Worm (Caenorhabditis elegans) whole organism, young adult: ENCODE data around the gene nspc-20.

Experiments
- B0019.2 ChIP-seq: fragments of 200-800 bp; sonication (Bioruptor generic); conservative IDR thresholded peaks from 2 replicates; pipeline ENCODE4 v1.3.6; 2022; ENCODE audit warnings: missing genetic modification reagents, missing genetic modification characterization, missing compliant biosample characterization
- B0336.3 ChIP-seq: fragments of 200-800 bp; sonication (Bioruptor generic); IDR thresholded peaks from 2 replicates; pipeline ENCODE4 v1.3.6; 2022; ENCODE audit warnings: missing genetic modification characterization, missing compliant biosample characterization
- F22D6.2 ChIP-seq: sonication (generic microtip); optimal IDR thresholded peaks from 2 replicates; lab custom pipeline; 2016; ENCODE audit warnings: mild to moderate bottlenecking, missing genetic modification characterization, missing compliant biosample characterization
- F39B2.1 ChIP-seq: fragments of 200-800 bp; sonication (Bioruptor generic); IDR thresholded peaks from 2 replicates; pipeline ENCODE4 v1.3.6; 2022; ENCODE audit warnings: missing genetic modification reagents, missing genetic modification characterization, missing compliant biosample characterization
- F52B5.7 ChIP-seq: sonication (generic microtip); optimal IDR thresholded peaks from 2 replicates; lab custom pipeline; 2016; ENCODE audit warnings: mild to moderate bottlenecking, missing genetic modification characterization, missing compliant biosample characterization
- K11D2.4 ChIP-seq: fragments of 200-800 bp; sonication (Bioruptor generic); IDR thresholded peaks from 2 replicates; pipeline ENCODE4 v1.3.6; 2022; ENCODE audit warnings: missing genetic modification reagents, missing genetic modification characterization, missing compliant biosample characterization
- K12H6.12 ChIP-seq: fragments of 200-800 bp; sonication (Bioruptor generic); optimal IDR thresholded peaks from 2 replicates; lab custom pipeline; 2018; ENCODE audit warnings: mild to moderate bottlenecking, missing genetic modification characterization, missing compliant biosample characterization
- Y53G8AR.9 ChIP-seq: fragments of 200-800 bp; sonication (Bioruptor generic); conservative IDR thresholded peaks from 2 replicates; pipeline ENCODE4 v1.3.6; 2022; ENCODE audit warnings: missing genetic modification reagents, missing genetic modification characterization, missing compliant biosample characterization
- Y79H2A.3 ChIP-seq: fragments of 200-800 bp; sonication (Bioruptor generic); conservative IDR thresholded peaks from 2 replicates; pipeline ENCODE4 v1.3.6; 2022; ENCODE audit warnings: missing genetic modification reagents, missing genetic modification characterization, missing compliant biosample characterization
- ZK185.1 ChIP-seq: sonication (generic microtip); optimal IDR thresholded peaks from 2 replicates; lab custom pipeline; 2016; ENCODE audit warnings: mild to moderate bottlenecking, missing genetic modification characterization, missing compliant biosample characterization; ENCODE audit not compliant: poor library complexity, severe bottlenecking
- akir-1 ChIP-seq: fragments of 200-800 bp; sonication (Bioruptor generic); optimal IDR thresholded peaks from 2 replicates; lab custom pipeline; 2018; ENCODE audit warnings: mild to moderate bottlenecking, missing genetic modification characterization, moderate library complexity, missing compliant biosample characterization
- atf-7 ChIP-seq: sonication (generic microtip); optimal IDR thresholded peaks from 2 replicates; lab custom pipeline; 2017; ENCODE audit warnings: mild to moderate bottlenecking, missing genetic modification characterization, missing compliant biosample characterization
- attf-3 ChIP-seq: fragments of 200-800 bp; sonication (Bioruptor generic); conservative IDR thresholded peaks from 2 replicates; pipeline ENCODE4 v1.3.6; 2022; ENCODE audit warnings: missing genetic modification reagents, missing genetic modification characterization, missing compliant biosample characterization
- ceh-40 ChIP-seq: fragments of 200-800 bp; sonication (Bioruptor generic); IDR thresholded peaks from 2 replicates; pipeline ENCODE4 v1.3.6; 2022; ENCODE audit warnings: missing genetic modification characterization, missing compliant biosample characterization
- ceh-58 ChIP-seq: fragments of 200-800 bp; sonication (Bioruptor generic); IDR thresholded peaks from 2 replicates; pipeline ENCODE4 v1.3.6; 2022; ENCODE audit warnings: missing genetic modification characterization, missing compliant biosample characterization
- ceh-79 ChIP-seq: sonication (generic microtip); optimal IDR thresholded peaks from 2 replicates; lab custom pipeline; 2017; ENCODE audit warnings: mild to moderate bottlenecking, missing genetic modification characterization, missing compliant biosample characterization
- ceh-91 ChIP-seq: fragments of 200-800 bp; sonication (Bioruptor generic); IDR thresholded peaks from 2 replicates; pipeline ENCODE4 v1.3.6; 2022; ENCODE audit warnings: missing genetic modification reagents, missing genetic modification characterization, missing compliant biosample characterization
- chd-7 ChIP-seq: sonication (generic microtip); optimal IDR thresholded peaks from 2 replicates; lab custom pipeline; 2016; ENCODE audit warnings: mild to moderate bottlenecking, missing genetic modification characterization, moderate library complexity, missing compliant biosample characterization
- him-1 ChIP-seq: sonication (generic microtip); optimal IDR thresholded peaks from 2 replicates; lab custom pipeline; 2016; ENCODE audit warnings: missing genotype, missing genetic modification reagents, missing genetic modification characterization, missing compliant biosample characterization
- hmg-1.2 ChIP-seq: fragments of 200-800 bp; sonication (Bioruptor generic); IDR thresholded peaks from 2 replicates; pipeline ENCODE4 v1.3.6; 2022; ENCODE audit warnings: missing genetic modification reagents, missing genetic modification characterization, missing compliant biosample characterization
- hrde-1 ChIP-seq: sonication (generic microtip); optimal IDR thresholded peaks from 2 replicates; lab custom pipeline; 2016; ENCODE audit warnings: missing genetic modification characterization, mild to moderate bottlenecking, missing compliant biosample characterization, moderate library complexity, missing genotype, missing genetic modification reagents, borderline replicate concordance
- lag-1 ChIP-seq: fragments of 200-800 bp; sonication (Bioruptor generic); IDR thresholded peaks from 2 replicates; pipeline ENCODE4 v1.3.6; 2022; ENCODE audit warnings: missing genetic modification reagents, missing genetic modification characterization, missing compliant biosample characterization
- lir-1 ChIP-seq: fragments of 200-800 bp; sonication (Bioruptor generic); conservative IDR thresholded peaks from 2 replicates; pipeline ENCODE4 v1.3.6; 2022; ENCODE audit warnings: missing genetic modification reagents, missing genetic modification characterization, missing compliant biosample characterization
- lsl-1 ChIP-seq: fragments of 200-800 bp; sonication (Bioruptor generic); optimal IDR thresholded peaks from 2 replicates; lab custom pipeline; 2018; ENCODE audit warnings: mild to moderate bottlenecking, missing genetic modification characterization, moderate library complexity, missing compliant biosample characterization
- madf-3 ChIP-seq: fragments of 200-800 bp; sonication (Bioruptor generic); IDR thresholded peaks from 2 replicates; pipeline ENCODE4 v1.3.6; 2022; ENCODE audit warnings: missing genetic modification reagents, missing genetic modification characterization, missing compliant biosample characterization
- madf-6 ChIP-seq: fragments of 200-800 bp; sonication (Bioruptor generic); IDR thresholded peaks from 2 replicates; pipeline ENCODE4 v1.3.6; 2022; ENCODE audit warnings: missing genetic modification reagents, missing genetic modification characterization, missing compliant biosample characterization
- mcd-1 ChIP-seq: fragments of 200-800 bp; sonication (Bioruptor generic); IDR thresholded peaks from 2 replicates; pipeline ENCODE4 v1.3.6; 2022; ENCODE audit warnings: missing genetic modification reagents, missing genetic modification characterization, missing compliant biosample characterization
- mel-28 ChIP-seq: sonication (generic microtip); optimal IDR thresholded peaks from 2 replicates; lab custom pipeline; 2016; ENCODE audit warnings: borderline replicate concordance, mild to moderate bottlenecking, missing genetic modification characterization, missing compliant biosample characterization
- nfya-1 ChIP-seq: sonication (generic microtip); optimal IDR thresholded peaks from 2 replicates; lab custom pipeline; 2017; ENCODE audit warnings: antibody characterized with exemption, missing compliant biosample characterization, missing genetic modification characterization, borderline replicate concordance; ENCODE audit not compliant: insufficient read depth
- nfya-2 ChIP-seq: fragments of 200-800 bp; sonication (Bioruptor generic); IDR thresholded peaks from 2 replicates; pipeline ENCODE4 v1.3.6; 2022; ENCODE audit warnings: missing genetic modification reagents, missing genetic modification characterization, missing compliant biosample characterization
- nhr-179 ChIP-seq: sonication (generic microtip); optimal IDR thresholded peaks from 2 replicates; lab custom pipeline; 2016; ENCODE audit warnings: mild to moderate bottlenecking, missing genetic modification characterization, missing compliant biosample characterization
- nhr-27 ChIP-seq: fragments of 200-800 bp; sonication (Bioruptor generic); optimal IDR thresholded peaks from 2 replicates; lab custom pipeline; 2018; ENCODE audit warnings: mild to moderate bottlenecking, missing genetic modification characterization, moderate library complexity, missing compliant biosample characterization
- pbrm-1 ChIP-seq: fragments of 200-800 bp; sonication (Bioruptor generic); IDR thresholded peaks from 2 replicates; pipeline ENCODE4 v1.3.6; 2022; ENCODE audit warnings: missing genetic modification reagents, missing genetic modification characterization, missing compliant biosample characterization
- pha-4 ChIP-seq: fragments of 150-350 bp; sonication (generic microtip); optimal IDR thresholded peaks from 2 replicates; lab custom pipeline; 2014; ENCODE audit warnings: missing biosample characterization, missing genetic modification reagents, missing genetic modification characterization
- snpc-1.1 ChIP-seq: sonication (generic microtip); optimal IDR thresholded peaks from 2 replicates; lab custom pipeline; 2017; ENCODE audit warnings: missing genetic modification characterization, mild to moderate bottlenecking, missing compliant biosample characterization, antibody characterized with exemption, moderate library complexity, missing genotype, missing genetic modification reagents; ENCODE audit not compliant: insufficient read depth
- somi-1 ChIP-seq: fragments of 200-800 bp; sonication (Bioruptor generic); optimal IDR thresholded peaks from 2 replicates; lab custom pipeline; 2018; ENCODE audit warnings: mild to moderate bottlenecking, missing genetic modification characterization, missing compliant biosample characterization
- xnd-1 ChIP-seq: sonication (generic microtip); optimal IDR thresholded peaks from 2 replicates; lab custom pipeline; 2016; ENCODE audit warnings: missing genotype, missing genetic modification reagents, missing genetic modification characterization, missing compliant biosample characterization
- zim-3 ChIP-seq: sonication (generic microtip); optimal IDR thresholded peaks from 2 replicates; lab custom pipeline; 2017; ENCODE audit warnings: mild to moderate bottlenecking, missing genetic modification characterization, moderate library complexity, missing compliant biosample characterization
- ztf-22 ChIP-seq: fragments of 200-800 bp; sonication (Bioruptor generic); optimal IDR thresholded peaks from 2 replicates; lab custom pipeline; 2018; ENCODE audit warnings: mild to moderate bottlenecking, missing genetic modification characterization, moderate library complexity, missing compliant biosample characterization

Gene nspc-20

ce11 chrX:14560297-14560680 is 30.3 kb upstream of the nspc-20 start (continued):
- TF ChIP-seq somi-1 (GFP tag; lab: Kevin White, UChicago) (peak; percentile 49), nhr-27 (tag; lab: Kevin White, UChicago) (no peak), nfya-1 (tag; lab: Kevin White, UChicago) (no peak), K12H6.12 (tag; lab: Kevin White, UChicago) (peak; percentile 68), ceh-79 (tag; lab: Kevin White, UChicago) (no peak), lsl-1 (GFP tag; lab: Kevin White, UChicago) (no peak), attf-3 (GFP tag; lab: Robert Waterston, UW) (no peak), ceh-58 (GFP tag; lab: Robert Waterston, UW) (no peak), nhr-179 (tag; lab: Kevin White, UChicago) (no peak), xnd-1 (no peak), ceh-91 (no peak), K11D2.4 (GFP tag; lab: Robert Waterston, UW) (peak; percentile 78), him-1 (tag; lab: Kevin White, UChicago) (no peak), Y53G8AR.9 (GFP tag; lab: Robert Waterston, UW) (no peak), B0336.3 (GFP tag; lab: Robert Waterston, UW) (0 out of 2 replicates have a peak, but pooled peaks have one; percentile 66), pha-4 (tag; lab: Kevin White, UChicago) (peak; percentile 83), chd-7 (tag; lab: Kevin White, UChicago) (peak; percentile 76), B0019.2 (GFP tag; lab: Robert Waterston, UW) (no peak), F39B2.1 (GFP tag; lab: Robert Waterston, UW) (no peak), snpc-1.1 (no peak), ZK185.1 (tag; lab: Kevin White, UChicago) (peak; percentile 49), ceh-40 (GFP tag; lab: Robert Waterston, UW) (no peak), pbrm-1 (GFP tag; lab: Robert Waterston, UW) (0 out of 2 replicates have a peak, but pooled peaks have one; percentile 66), ztf-22 (GFP tag; lab: Kevin White, UChicago) (peak; percentile 14), Y79H2A.3 (GFP tag; lab: Robert Waterston, UW) (no peak), madf-6 (GFP tag; lab: Robert Waterston, UW) (no peak), mcd-1 (GFP tag; lab: Robert Waterston, UW) (peak; percentile 52), lir-1 (GFP tag; lab: Robert Waterston, UW) (no peak), zim-3 (no peak), F52B5.7 (tag; lab: Kevin White, UChicago) (no peak), lag-1 (GFP tag; lab: Robert Waterston, UW) (no peak), madf-3 (GFP tag; lab: Robert Waterston, UW) (no peak), akir-1 (GFP tag; lab: Kevin White, UChicago) (no peak)

DNA sequence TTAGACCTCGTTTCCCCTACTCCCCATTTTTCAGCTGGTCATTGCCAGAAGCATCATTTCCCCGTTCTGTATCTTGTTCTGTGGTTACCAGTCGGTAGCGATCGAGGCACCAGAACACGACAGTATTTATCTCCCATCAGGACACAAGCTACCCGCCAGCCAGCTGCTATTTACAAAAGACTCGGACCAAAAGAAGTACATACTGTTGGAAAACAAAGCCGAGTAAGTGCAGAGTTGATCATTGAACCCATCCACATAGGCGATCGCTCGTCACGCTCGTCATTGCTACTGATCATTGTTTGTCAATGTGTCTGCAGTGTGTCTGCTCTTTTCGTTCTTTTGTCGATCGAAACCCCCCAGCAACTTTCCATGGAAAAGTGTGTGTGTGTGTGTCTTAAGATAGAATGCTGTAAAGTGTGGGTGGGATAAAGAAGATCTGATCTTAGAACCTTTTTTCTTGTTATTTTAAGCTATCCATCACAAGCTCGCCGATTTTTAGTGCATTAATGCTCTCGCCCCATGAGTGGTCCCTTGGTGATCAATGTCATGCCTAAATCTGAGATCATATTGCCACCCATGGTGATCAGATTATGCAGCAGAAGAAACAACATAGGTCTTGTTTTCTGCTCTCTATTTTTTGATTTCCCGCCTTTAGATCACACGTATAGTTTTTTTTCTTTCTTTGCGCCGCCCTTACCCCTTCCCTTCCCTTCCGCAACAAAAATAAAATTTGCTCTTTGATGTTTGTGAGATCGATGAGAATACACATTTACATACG is 29.7 kb upstream of the nspc-20 start:
- TF ChIP-seq hmg-1.2 (peak; percentile 7; the same call in 1 of the 2 replicates), F22D6.2 (tag; lab: Kevin White, UChicago) (no peak), atf-7 (tag; lab: Kevin White, UChicago) (no peak), ztf-22 (GFP tag; lab: Kevin White, UChicago) (no peak), mel-28 (tag; lab: Kevin White, UChicago) (no peak), hrde-1 (no peak), nfya-2 (GFP tag; lab: Robert Waterston, UW) (no peak), Y79H2A.3 (GFP tag; lab: Robert Waterston, UW) (no peak)
